Fruit fly (Drosophila melanogaster) Kc167 (cell line): ENCODE results near the gene meep.

Source experiments
- Myc ChIP-seq: fragments of >200 bp; optimal IDR thresholded peaks from 2 replicates; lab custom pipeline; 2017; ENCODE audit warnings: missing external identifiers
- h ChIP-seq: fragments of >200 bp; optimal IDR thresholded peaks from 3 replicates; lab custom pipeline; 2018; ENCODE audit warnings: missing external identifiers
- insv ChIP-seq: fragments of >200 bp; optimal IDR thresholded peaks from 3 replicates; lab custom pipeline; 2018; ENCODE audit warnings: missing external identifiers
- psq ChIP-seq: fragments of >200 bp; optimal IDR thresholded peaks from 2 replicates; lab custom pipeline; 2017; ENCODE audit warnings: missing external identifiers

dm6 chr3L:1212113-1212512 lies 9.3 kb upstream of the meep start:
- TF ChIP-seq psq (lab: Kevin White, UChicago) (no peak), Myc (lab: Kevin White, UChicago) (no peak), insv (no peak), h (lab: Kevin White, UChicago) (no peak)
